Worm (Caenorhabditis elegans) whole organism, young adult: ENCODE measurements around the gene hlh-4.

Experiments used
- B0261.1 ChIP-seq: sonication (generic microtip); optimal IDR thresholded peaks from 2 replicates; lab custom pipeline; 2016; ENCODE audit warnings: mild to moderate bottlenecking, missing genetic modification characterization, moderate library complexity, missing compliant biosample characterization
- C17E4.6 ChIP-seq: fragments of 200-800 bp; sonication (Bioruptor generic); IDR thresholded peaks from 2 replicates; pipeline ENCODE4 v1.3.6; 2022; ENCODE audit warnings: missing genetic modification reagents, missing genetic modification characterization, missing compliant biosample characterization
- F10E7.11 ChIP-seq: sonication (generic microtip); optimal IDR thresholded peaks from 2 replicates; lab custom pipeline; 2017; ENCODE audit warnings: mild to moderate bottlenecking, missing genetic modification characterization, moderate library complexity, missing compliant biosample characterization
- F23B12.7 ChIP-seq: sonication (generic microtip); optimal IDR thresholded peaks from 2 replicates; lab custom pipeline; 2017; ENCODE audit warnings: missing genetic modification characterization, mild to moderate bottlenecking, missing compliant biosample characterization, antibody characterized with exemption, moderate library complexity; ENCODE audit not compliant: insufficient read depth
- F49E8.2 ChIP-seq: sonication (generic microtip); optimal IDR thresholded peaks from 3 replicates; lab custom pipeline; 2017; ENCODE audit warnings: missing genetic modification characterization, mild to moderate bottlenecking, missing compliant biosample characterization, antibody characterized with exemption, moderate library complexity; ENCODE audit not compliant: insufficient read depth
- K11D2.4 ChIP-seq: fragments of 200-800 bp; sonication (Bioruptor generic); IDR thresholded peaks from 2 replicates; pipeline ENCODE4 v1.3.6; 2022; ENCODE audit warnings: missing genetic modification reagents, missing genetic modification characterization, missing compliant biosample characterization
- Y53F4B.3 ChIP-seq: fragments of 200-800 bp; sonication (Bioruptor generic); IDR thresholded peaks from 2 replicates; pipeline ENCODE4 v1.3.6; 2022; ENCODE audit warnings: missing genetic modification reagents, missing genetic modification characterization, missing compliant biosample characterization
- Y53G8AR.9 ChIP-seq: fragments of 200-800 bp; sonication (Bioruptor generic); conservative IDR thresholded peaks from 2 replicates; pipeline ENCODE4 v1.3.6; 2022; ENCODE audit warnings: missing genetic modification reagents, missing genetic modification characterization, missing compliant biosample characterization
- Y56A3A.18 ChIP-seq: fragments of 200-800 bp; sonication (Bioruptor generic); IDR thresholded peaks from 2 replicates; pipeline ENCODE4 v1.3.6; 2022; ENCODE audit warnings: missing genetic modification reagents, missing genetic modification characterization, missing compliant biosample characterization
- Y95B8A.8 ChIP-seq: fragments of 200-800 bp; sonication (Bioruptor generic); IDR thresholded peaks from 2 replicates; pipeline ENCODE4 v1.3.6; 2022; ENCODE audit warnings: missing genetic modification reagents, missing genetic modification characterization, missing compliant biosample characterization
- ZK185.1 ChIP-seq: sonication (generic microtip); optimal IDR thresholded peaks from 2 replicates; lab custom pipeline; 2016; ENCODE audit warnings: mild to moderate bottlenecking, missing genetic modification characterization, missing compliant biosample characterization; ENCODE audit not compliant: poor library complexity, severe bottlenecking
- aptf-2 ChIP-seq: fragments of 200-800 bp; sonication (Bioruptor generic); conservative IDR thresholded peaks from 2 replicates; pipeline ENCODE4 v1.3.6; 2022; ENCODE audit warnings: missing genetic modification reagents, missing genetic modification characterization, missing compliant biosample characterization
- attf-5 ChIP-seq: fragments of 200-800 bp; sonication (Bioruptor generic); optimal IDR thresholded peaks from 2 replicates; lab custom pipeline; 2018; ENCODE audit warnings: mild to moderate bottlenecking, missing genetic modification characterization, missing compliant biosample characterization
- bed-2 ChIP-seq: fragments of 200-800 bp; sonication (Bioruptor generic); IDR thresholded peaks from 2 replicates; pipeline ENCODE4 v1.3.6; 2022; ENCODE audit warnings: missing genetic modification reagents, missing genetic modification characterization, missing compliant biosample characterization
- ceh-79 ChIP-seq: sonication (generic microtip); optimal IDR thresholded peaks from 2 replicates; lab custom pipeline; 2017; ENCODE audit warnings: mild to moderate bottlenecking, missing genetic modification characterization, missing compliant biosample characterization
- ceh-91 ChIP-seq: fragments of 200-800 bp; sonication (Bioruptor generic); IDR thresholded peaks from 2 replicates; pipeline ENCODE4 v1.3.6; 2022; ENCODE audit warnings: missing genetic modification reagents, missing genetic modification characterization, missing compliant biosample characterization
- egl-18 ChIP-seq: fragments of 200-800 bp; sonication (Bioruptor generic); IDR thresholded peaks from 2 replicates; pipeline ENCODE4 v1.3.6; 2022; ENCODE audit warnings: missing genetic modification reagents, missing genetic modification characterization, missing compliant biosample characterization
- egl-44 ChIP-seq: fragments of 200-800 bp; sonication (Bioruptor generic); IDR thresholded peaks from 2 replicates; pipeline ENCODE4 v1.3.6; 2022; ENCODE audit warnings: missing genetic modification reagents, missing genetic modification characterization, missing compliant biosample characterization
- ets-4 ChIP-seq: fragments of 200-800 bp; sonication (Bioruptor generic); optimal IDR thresholded peaks from 2 replicates; lab custom pipeline; 2018; ENCODE audit warnings: mild to moderate bottlenecking, missing genetic modification characterization, missing compliant biosample characterization
- hmg-1.2 ChIP-seq: fragments of 200-800 bp; sonication (Bioruptor generic); IDR thresholded peaks from 2 replicates; pipeline ENCODE4 v1.3.6; 2022; ENCODE audit warnings: missing genetic modification reagents, missing genetic modification characterization, missing compliant biosample characterization
- hsf-1 ChIP-seq: fragments of 200-800 bp; sonication (Bioruptor generic); IDR thresholded peaks from 2 replicates; pipeline ENCODE4 v1.3.6; 2022; ENCODE audit warnings: missing genetic modification reagents, missing genetic modification characterization, missing compliant biosample characterization
- lin-35 ChIP-seq, 3 experiments: fragments of 150-350 bp in 2 of 3; sonication (generic microtip) in 1 of 3; optimal IDR thresholded peaks; 2 replicates each; lab custom pipeline; 2014 to 2018; ENCODE audit warnings: missing biosample characterization in 3 of 3, missing genetic modification characterization in 3 of 3, missing genetic modification reagents in 3 of 3
- madf-10 ChIP-seq: sonication (generic microtip); optimal IDR thresholded peaks from 2 replicates; lab custom pipeline; 2016; ENCODE audit warnings: mild to moderate bottlenecking, missing genetic modification characterization, missing compliant biosample characterization
- madf-8 ChIP-seq: fragments of 200-800 bp; sonication (Bioruptor generic); conservative IDR thresholded peaks from 2 replicates; pipeline ENCODE4 v1.3.6; 2022; ENCODE audit warnings: missing genetic modification reagents, missing genetic modification characterization, missing compliant biosample characterization
- mcd-1 ChIP-seq: fragments of 200-800 bp; sonication (Bioruptor generic); IDR thresholded peaks from 2 replicates; pipeline ENCODE4 v1.3.6; 2022; ENCODE audit warnings: missing genetic modification reagents, missing genetic modification characterization, missing compliant biosample characterization
- mel-28 ChIP-seq: sonication (generic microtip); optimal IDR thresholded peaks from 2 replicates; lab custom pipeline; 2016; ENCODE audit warnings: borderline replicate concordance, mild to moderate bottlenecking, missing genetic modification characterization, missing compliant biosample characterization
- nhr-27 ChIP-seq: fragments of 200-800 bp; sonication (Bioruptor generic); optimal IDR thresholded peaks from 2 replicates; lab custom pipeline; 2018; ENCODE audit warnings: mild to moderate bottlenecking, missing genetic modification characterization, moderate library complexity, missing compliant biosample characterization
- nhr-80 ChIP-seq: sonication (generic microtip); optimal IDR thresholded peaks from 2 replicates; lab custom pipeline; 2016; ENCODE audit warnings: missing genetic modification characterization, missing compliant biosample characterization
- pha-4 ChIP-seq: fragments of 150-350 bp; sonication (generic microtip); optimal IDR thresholded peaks from 2 replicates; lab custom pipeline; 2014; ENCODE audit warnings: missing biosample characterization, missing genetic modification reagents, missing genetic modification characterization
- repo-1 ChIP-seq: sonication (generic microtip); optimal IDR thresholded peaks from 2 replicates; lab custom pipeline; 2017; ENCODE audit warnings: mild to moderate bottlenecking, missing genetic modification characterization, missing compliant biosample characterization
- snpc-3.4 ChIP-seq: sonication (generic microtip); optimal IDR thresholded peaks from 2 replicates; lab custom pipeline; 2017; ENCODE audit warnings: missing genetic modification characterization, mild to moderate bottlenecking, missing compliant biosample characterization, antibody characterized with exemption, moderate library complexity, missing genotype, missing genetic modification reagents
- somi-1 ChIP-seq: fragments of 200-800 bp; sonication (Bioruptor generic); optimal IDR thresholded peaks from 2 replicates; lab custom pipeline; 2018; ENCODE audit warnings: mild to moderate bottlenecking, missing genetic modification characterization, missing compliant biosample characterization
- tbp1 ChIP-seq: fragments of 200-800 bp; sonication (Bioruptor generic); optimal IDR thresholded peaks from 2 replicates; lab custom pipeline; 2018; ENCODE audit warnings: mild to moderate bottlenecking, missing genetic modification characterization, missing compliant biosample characterization
- unc-62 ChIP-seq: fragments of 150-350 bp; optimal IDR thresholded peaks from 2 replicates; lab custom pipeline; 2014; ENCODE audit warnings: missing biosample characterization, missing genetic modification reagents, missing genetic modification characterization
- zfh-2 ChIP-seq: fragments of 200-800 bp; sonication (Bioruptor generic); conservative IDR thresholded peaks from 2 replicates; pipeline ENCODE4 v1.3.6; 2022; ENCODE audit warnings: missing genetic modification reagents, missing genetic modification characterization, missing compliant biosample characterization
- zim-3 ChIP-seq: sonication (generic microtip); optimal IDR thresholded peaks from 2 replicates; lab custom pipeline; 2017; ENCODE audit warnings: mild to moderate bottlenecking, missing genetic modification characterization, moderate library complexity, missing compliant biosample characterization
- ztf-22 ChIP-seq: fragments of 200-800 bp; sonication (Bioruptor generic); optimal IDR thresholded peaks from 2 replicates; lab custom pipeline; 2018; ENCODE audit warnings: mild to moderate bottlenecking, missing genetic modification characterization, moderate library complexity, missing compliant biosample characterization
- ztf-28 ChIP-seq: fragments of 200-800 bp; sonication (Bioruptor generic); IDR thresholded peaks from 2 replicates; pipeline ENCODE4 v1.3.6; 2022; ENCODE audit warnings: missing genetic modification reagents, missing genetic modification characterization, missing compliant biosample characterization
- ztf-3 ChIP-seq: fragments of 200-800 bp; sonication (Bioruptor generic); optimal IDR thresholded peaks from 2 replicates; lab custom pipeline; 2018; ENCODE audit warnings: mild to moderate bottlenecking, missing genetic modification characterization, missing compliant biosample characterization

The hlh-4 gene

ce11 chrIII:9775916-9776315 is 37.1 kb upstream of the hlh-4 start (continued):
- no peak for TF ChIP-seq B0261.1 (tag; lab: Kevin White, UChicago)
- TF ChIP-seq unc-62 (GFP tag; lab: Kevin White, UChicago): no peak
- no peak for TF ChIP-seq egl-18
- no peak for TF ChIP-seq madf-8 (GFP tag; lab: Robert Waterston, UW)
- no peak for TF ChIP-seq attf-5 (GFP tag; lab: Kevin White, UChicago)
- TF ChIP-seq nhr-80: no peak
- TF ChIP-seq Y53G8AR.9 (GFP tag; lab: Robert Waterston, UW): no peak
- TF ChIP-seq pha-4: no peak
- TF ChIP-seq ceh-91: 0 out of 2 replicates have a peak, but pooled peaks have one; percentile 14
- no peak for TF ChIP-seq ztf-22
- no peak for TF ChIP-seq C17E4.6 (GFP tag; lab: Robert Waterston, UW)
- no peak for TF ChIP-seq K11D2.4
- no peak for TF ChIP-seq Y53F4B.3 (GFP tag; lab: Robert Waterston, UW)
- no peak for TF ChIP-seq ztf-28
- TF ChIP-seq madf-10 (tag; lab: Kevin White, UChicago): no peak
- TF ChIP-seq F49E8.2 (tag; lab: Kevin White, UChicago): no peak
- no peak for TF ChIP-seq Y95B8A.8
- no peak for TF ChIP-seq tbp1 (GFP tag; lab: Kevin White, UChicago)
- no peak for TF ChIP-seq ztf-3
- no peak for TF ChIP-seq nhr-27
- no peak for TF ChIP-seq somi-1 (GFP tag; lab: Kevin White, UChicago)
- no peak for TF ChIP-seq hsf-1 (GFP tag; lab: Robert Waterston, UW)
- no peak for TF ChIP-seq hmg-1.2 (GFP tag; lab: Robert Waterston, UW)
- no peak for TF ChIP-seq mel-28
- no peak for TF ChIP-seq bed-2 (GFP tag; lab: Robert Waterston, UW)
- TF ChIP-seq Y56A3A.18 (GFP tag; lab: Robert Waterston, UW): no peak
- no peak for TF ChIP-seq egl-44 (GFP tag; lab: Robert Waterston, UW)
- no peak for TF ChIP-seq zim-3 (tag; lab: Kevin White, UChicago)
- TF ChIP-seq zfh-2 (GFP tag; lab: Robert Waterston, UW): no peak
- no peak for TF ChIP-seq aptf-2 (GFP tag; lab: Robert Waterston, UW)
- no peak for TF ChIP-seq repo-1 (tag; lab: Kevin White, UChicago)
- no peak for TF ChIP-seq F10E7.11 (tag; lab: Kevin White, UChicago)
- peak in 1 of 3 experiments; percentile 38 for TF ChIP-seq lin-35 (GFP tag; optimal IDR thresholded peaks at IDR 0.05; lab: Kevin White, UChicago)
- no peak for TF ChIP-seq ZK185.1 (tag; lab: Kevin White, UChicago)
- no peak for TF ChIP-seq ets-4 (GFP tag; lab: Kevin White, UChicago)
- TF ChIP-seq, all 124 proteins: peak for 12

- 0 out of 2 replicates have a peak, but pooled peaks have one; percentile 26 for TF ChIP-seq zfh-2 (GFP tag; lab: Robert Waterston, UW)
- TF ChIP-seq ceh-79 (tag; lab: Kevin White, UChicago): no peak
These were observed 33.5 kb upstream of the hlh-4 start for ce11 chrIII:9772394-9772793.

ce11 chrIII:9770590-9770989 is 31.7 kb upstream of the hlh-4 start:
- TF ChIP-seq F23B12.7 (tag; lab: Kevin White, UChicago) (no peak), mcd-1 (GFP tag; lab: Robert Waterston, UW) (no peak), Y53G8AR.9 (GFP tag; lab: Robert Waterston, UW) (no peak), snpc-3.4 (tag; lab: Kevin White, UChicago) (no peak), hsf-1 (GFP tag; lab: Robert Waterston, UW) (0 out of 2 replicates have a peak, but pooled peaks have one; percentile 18)
